Fruit fly (Drosophila melanogaster): Measurements from ENCODE around the gene Send2.

- TF ChIP-seq CG8319 (GFP tag; optimal IDR thresholded peaks at IDR 0.05) (peak; percentile 83), Ets21C (GFP tag; optimal IDR thresholded peaks at IDR 0.05) (peak; percentile 90), CG10669 (GFP tag; optimal IDR thresholded peaks at IDR 0.05) (peak; percentile 90)
These were observed 40.0 kb upstream of the Send2 start for dm6 chr2L:14386522-14386921.

Data from whole organism, prepupa.